Fruit fly (Drosophila melanogaster): ENCODE results near the gene Pdp.

Pdp gene

dm6 chrX:7728251-7729164 lies 5.9 kb downstream of the Pdp start, which contains the start of the genes NELF-B and CG12155 (continued):
- TF ChIP-seq CG6163 (GFP tag; IDR thresholded peaks at IDR 0.05): 0 out of 3 replicates have a peak, but pooled peaks have one; percentile 26
- TF ChIP-seq Blimp-1 (GFP tag; optimal IDR thresholded peaks at IDR 0.05): no peak
- no peak for TF ChIP-seq net (GFP tag; optimal IDR thresholded peaks at IDR 0.05)
- TF ChIP-seq dsx (GFP tag; optimal IDR thresholded peaks at IDR 0.05; ENCODE audit: poor library complexity, severe bottlenecking): peak; percentile 69
- TF ChIP-seq fd59A (GFP tag; optimal IDR thresholded peaks at IDR 0.05): no peak
- TF ChIP-seq achi (GFP tag; optimal IDR thresholded peaks at IDR 0.05): no peak
- TF ChIP-seq Sox15 (GFP tag; optimal IDR thresholded peaks at IDR 0.05): peak; percentile 15
- TF ChIP-seq CG11762 (GFP tag; optimal IDR thresholded peaks at IDR 0.05; ENCODE audit: insufficient read depth): no peak
- TF ChIP-seq Ets96B (tag; optimal IDR thresholded peaks at IDR 0.05): no peak
- no peak for TF ChIP-seq CG1621 (tag; optimal IDR thresholded peaks at IDR 0.05)
- TF ChIP-seq Ets21C (GFP tag; optimal IDR thresholded peaks at IDR 0.05): no peak
- no peak for TF ChIP-seq pdm3 (GFP tag; optimal IDR thresholded peaks at IDR 0.05)
- no peak for TF ChIP-seq CG11294 (GFP tag; IDR thresholded peaks at IDR 0.05)
- peak; percentile 36; the same call in 1 of the 3 replicates for TF ChIP-seq eg (GFP tag; IDR thresholded peaks at IDR 0.05)
- no peak for TF ChIP-seq Eip93F (GFP tag; optimal IDR thresholded peaks at IDR 0.05)
- TF ChIP-seq topi (GFP tag; optimal IDR thresholded peaks at IDR 0.05): no peak
- no peak for TF ChIP-seq Sox102F (GFP tag; optimal IDR thresholded peaks at IDR 0.05)
- TF ChIP-seq CG34406 (GFP tag; optimal IDR thresholded peaks at IDR 0.05): peak; percentile 41
- peak; percentile 77 for TF ChIP-seq Eip78C (GFP tag)
- no peak for TF ChIP-seq CG7368 (GFP tag; optimal IDR thresholded peaks at IDR 0.05)
- no peak for TF ChIP-seq Gug (GFP tag; IDR thresholded peaks at IDR 0.05)
- TF ChIP-seq CG11902 (GFP tag; optimal IDR thresholded peaks at IDR 0.05): peak; percentile 35
- TF ChIP-seq esn (GFP tag; optimal IDR thresholded peaks at IDR 0.05): peak; percentile 63
- TF ChIP-seq Met (GFP tag; optimal IDR thresholded peaks at IDR 0.05): no peak
- peak; percentile 55 for TF ChIP-seq CG3032 (tag; optimal IDR thresholded peaks at IDR 0.05)
- no peak for TF ChIP-seq Hr38 (GFP tag; optimal IDR thresholded peaks at IDR 0.05)
- no peak for TF ChIP-seq vri (GFP tag; optimal IDR thresholded peaks at IDR 0.05)
- no peak; the same call in 2 of the 3 replicates for TF ChIP-seq CG8119 (GFP tag; IDR thresholded peaks at IDR 0.05)
- peak; percentile 37 for TF ChIP-seq Hr39 (GFP tag; optimal IDR thresholded peaks at IDR 0.05)
- no peak for TF ChIP-seq OdsH (GFP tag; optimal IDR thresholded peaks at IDR 0.05)
- TF ChIP-seq salr (GFP tag; optimal IDR thresholded peaks at IDR 0.05): no peak
- TF ChIP-seq CG8319 (GFP tag; optimal IDR thresholded peaks at IDR 0.05): peak; percentile 0

- no peak for TF ChIP-seq spab (GFP tag; optimal IDR thresholded peaks at IDR 0.05)
- TF ChIP-seq Eip78C (GFP tag): peak; percentile 36
- TF ChIP-seq Sox14 (GFP tag; optimal IDR thresholded peaks at IDR 0.05): peak; percentile 36
These were observed 12.5 kb downstream of the Pdp start, which contains the start of gene Hira for dm6 chrX:7721905-7722304. Gene Hira (plus strand): TSS chrX:7722119.

- TF ChIP-seq CG34406 (GFP tag; optimal IDR thresholded peaks at IDR 0.05) (no peak), Hr4 (GFP tag; optimal IDR thresholded peaks at IDR 0.05) (no peak), CG11762 (GFP tag; optimal IDR thresholded peaks at IDR 0.05; ENCODE audit: insufficient read depth) (no peak), Eip78C (GFP tag) (no peak), net (GFP tag; optimal IDR thresholded peaks at IDR 0.05) (no peak), Ets21C (GFP tag; optimal IDR thresholded peaks at IDR 0.05) (no peak), CG10669 (GFP tag; optimal IDR thresholded peaks at IDR 0.05) (no peak), CG8632 (GFP tag; optimal IDR thresholded peaks at IDR 0.05) (no peak), esn (GFP tag; optimal IDR thresholded peaks at IDR 0.05) (no peak), CG3032 (tag; optimal IDR thresholded peaks at IDR 0.05) (no peak), dac (GFP tag; optimal IDR thresholded peaks at IDR 0.05) (no peak), fd59A (GFP tag; optimal IDR thresholded peaks at IDR 0.05) (no peak), cyc (GFP tag; optimal IDR thresholded peaks at IDR 0.05) (no peak), salr (GFP tag; optimal IDR thresholded peaks at IDR 0.05) (no peak), Smox (GFP tag; optimal IDR thresholded peaks at IDR 0.05) (no peak), ss (GFP tag; optimal IDR thresholded peaks at IDR 0.05) (no peak), CG1621 (tag; optimal IDR thresholded peaks at IDR 0.05) (no peak)
These were observed 16.6 kb downstream of the Pdp start, which contains the start of gene CG15478 for dm6 chrX:7717832-7718231. Gene CG15478 (minus strand): TSS chrX:7717932.
